Worm (Caenorhabditis elegans) whole organism, early embryonic: ENCODE measurements around the gene kin-24.

Experiments
- B0310.2 ChIP-seq: sonication (generic microtip); optimal IDR thresholded peaks from 2 replicates; lab custom pipeline; 2016; ENCODE audit warnings: mild to moderate bottlenecking, missing genetic modification characterization, missing compliant biosample characterization
- F13C5.2 ChIP-seq: sonication (generic microtip); optimal IDR thresholded peaks from 2 replicates; lab custom pipeline; 2017; ENCODE audit warnings: mild to moderate bottlenecking, missing genetic modification characterization, inconsistent platforms, missing compliant biosample characterization
- aly-1 ChIP-seq: sonication (generic microtip); optimal IDR thresholded peaks from 2 replicates; lab custom pipeline; 2016; ENCODE audit warnings: missing genetic modification characterization, missing compliant biosample characterization
- ama-1 ChIP-seq: fragments of 150-350 bp; optimal IDR thresholded peaks from 2 replicates; lab custom pipeline; 2014
- ceh-13 ChIP-seq: fragments of 200-800 bp; sonication (Bioruptor generic); optimal IDR thresholded peaks from 2 replicates; lab custom pipeline; 2018; ENCODE audit warnings: mild to moderate bottlenecking, missing genetic modification characterization, missing compliant biosample characterization
- ceh-36 ChIP-seq: sonication (generic microtip); optimal IDR thresholded peaks from 2 replicates; lab custom pipeline; 2016; ENCODE audit warnings: missing genetic modification characterization, inconsistent platforms, missing compliant biosample characterization
- ets-7 ChIP-seq: sonication (generic microtip); optimal IDR thresholded peaks from 2 replicates; lab custom pipeline; 2016; ENCODE audit warnings: missing genotype, missing genetic modification characterization, missing compliant biosample characterization
- flt-1 ChIP-seq: fragments of 200-800 bp; sonication (Bioruptor generic); IDR thresholded peaks from 2 replicates; pipeline ENCODE4 v1.3.6; 2022; ENCODE audit warnings: missing genetic modification characterization, missing compliant biosample characterization
- hmbx-1 ChIP-seq: sonication (generic microtip); optimal IDR thresholded peaks from 2 replicates; lab custom pipeline; 2016; ENCODE audit warnings: mild to moderate bottlenecking, missing genetic modification characterization, missing compliant biosample characterization
- hmg-4 ChIP-seq: fragments of 200-800 bp; sonication (Bioruptor generic); optimal IDR thresholded peaks from 2 replicates; lab custom pipeline; 2018; ENCODE audit warnings: mild to moderate bottlenecking, missing genetic modification characterization, missing compliant biosample characterization
- hnd-1 ChIP-seq: sonication (generic microtip); optimal IDR thresholded peaks from 2 replicates; lab custom pipeline; 2016; ENCODE audit warnings: missing genetic modification characterization, missing compliant biosample characterization
- pes-1 ChIP-seq: fragments of 200-800 bp; sonication (Bioruptor generic); IDR thresholded peaks from 2 replicates; pipeline ENCODE4 v1.3.6; 2022; ENCODE audit warnings: missing genetic modification reagents, missing genetic modification characterization, missing compliant biosample characterization
- scrt-1 ChIP-seq: fragments of 200-800 bp; sonication (Bioruptor generic); IDR thresholded peaks from 2 replicates; pipeline ENCODE4 v1.3.6; 2022; ENCODE audit warnings: missing genetic modification characterization, missing compliant biosample characterization
- sea-1 ChIP-seq: fragments of 200-800 bp; sonication (Bioruptor generic); conservative IDR thresholded peaks from 2 replicates; pipeline ENCODE4 v1.3.6; 2022; ENCODE audit warnings: missing genetic modification characterization, missing compliant biosample characterization
- tbx-11 ChIP-seq: fragments of 200-800 bp; sonication (Bioruptor generic); IDR thresholded peaks from 2 replicates; pipeline ENCODE4 v1.3.6; 2022; ENCODE audit warnings: missing genetic modification characterization, missing compliant biosample characterization
- tbx-37 ChIP-seq: fragments of 200-800 bp; sonication (Bioruptor generic); conservative IDR thresholded peaks from 2 replicates; pipeline ENCODE4 v1.3.6; 2022; ENCODE audit warnings: missing genetic modification reagents, missing genetic modification characterization, missing compliant biosample characterization
- tra-4 ChIP-seq: sonication (generic microtip); optimal IDR thresholded peaks from 2 replicates; lab custom pipeline; 2017; ENCODE audit warnings: missing genetic modification characterization, missing compliant biosample characterization

The kin-24 gene

DNA sequence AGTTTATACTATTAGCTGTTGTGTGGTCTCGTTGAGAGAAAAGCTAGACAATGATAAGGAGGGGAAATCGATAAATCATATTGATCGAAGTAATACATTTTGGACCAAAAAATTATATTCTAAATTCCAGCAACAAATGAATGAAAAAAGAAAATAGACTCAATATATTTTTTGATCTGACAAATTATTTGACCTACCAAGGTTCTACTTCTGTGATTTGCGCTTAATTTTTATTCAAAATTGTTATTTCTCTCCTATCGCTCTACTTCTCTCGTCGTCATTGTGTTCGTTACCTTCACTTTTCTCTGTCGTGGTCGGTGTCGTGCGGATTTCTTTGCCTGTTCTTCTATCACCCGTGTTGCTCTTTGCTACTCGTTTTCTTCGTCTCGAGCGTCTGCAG, 18.1 kb upstream of the kin-24 start:
- no peak for TF ChIP-seq ceh-13 (GFP tag; lab: Kevin White, UChicago)
- TF ChIP-seq ama-1 (lab: Kevin White, UChicago), result no peak
- TF ChIP-seq F13C5.2, result no peak
- no peak for TF ChIP-seq ceh-36 (tag; lab: Kevin White, UChicago)

- TF ChIP-seq tbx-37, result no peak
- no peak for TF ChIP-seq sea-1 (GFP tag; lab: Robert Waterston, UW)
These were observed 17.1 kb upstream of the kin-24 start, which contains the start of gene npp-1 for ce11 chrIV:9857952-9858488. Gene npp-1 (plus strand): TSS chrIV:9858488.

ce11 chrIV:9855712-9856111, 14.8 kb upstream of the kin-24 start, which contains the start of gene K07F5.12:
Gene K07F5.12 (plus strand): TSS chrIV:9856012.
- TF ChIP-seq hnd-1 (tag; lab: Kevin White, UChicago), result no peak
- no peak for TF ChIP-seq tbx-37
- TF ChIP-seq tbx-11 (GFP tag; lab: Robert Waterston, UW), result no peak
- no peak for TF ChIP-seq pes-1 (GFP tag; lab: Robert Waterston, UW)
- no peak for TF ChIP-seq B0310.2 (tag; lab: Kevin White, UChicago)
- TF ChIP-seq tra-4, result no peak
- no peak for TF ChIP-seq scrt-1 (GFP tag; lab: Robert Waterston, UW)
- no peak for TF ChIP-seq ceh-36 (tag; lab: Kevin White, UChicago)
- TF ChIP-seq hmg-4 (GFP tag; lab: Kevin White, UChicago), result no peak
- TF ChIP-seq ceh-13 (GFP tag; lab: Kevin White, UChicago), result no peak
- no peak for TF ChIP-seq ets-7 (tag; lab: Kevin White, UChicago)
- TF ChIP-seq hmbx-1 (tag; lab: Kevin White, UChicago), result no peak
- TF ChIP-seq flt-1 (GFP tag; lab: Robert Waterston, UW), result no peak
- TF ChIP-seq aly-1 (tag; lab: Kevin White, UChicago), result no peak

ce11 chrIV:9854952-9855351, 14.1 kb upstream of the kin-24 start:
- TF ChIP-seq ceh-36 (tag; lab: Kevin White, UChicago), result no peak
- TF ChIP-seq ama-1 (lab: Kevin White, UChicago), result no peak
- no peak for TF ChIP-seq hnd-1 (tag; lab: Kevin White, UChicago)
- no peak for TF ChIP-seq ceh-13 (GFP tag; lab: Kevin White, UChicago)
- no peak for TF ChIP-seq hmg-4 (GFP tag; lab: Kevin White, UChicago)

DNA sequence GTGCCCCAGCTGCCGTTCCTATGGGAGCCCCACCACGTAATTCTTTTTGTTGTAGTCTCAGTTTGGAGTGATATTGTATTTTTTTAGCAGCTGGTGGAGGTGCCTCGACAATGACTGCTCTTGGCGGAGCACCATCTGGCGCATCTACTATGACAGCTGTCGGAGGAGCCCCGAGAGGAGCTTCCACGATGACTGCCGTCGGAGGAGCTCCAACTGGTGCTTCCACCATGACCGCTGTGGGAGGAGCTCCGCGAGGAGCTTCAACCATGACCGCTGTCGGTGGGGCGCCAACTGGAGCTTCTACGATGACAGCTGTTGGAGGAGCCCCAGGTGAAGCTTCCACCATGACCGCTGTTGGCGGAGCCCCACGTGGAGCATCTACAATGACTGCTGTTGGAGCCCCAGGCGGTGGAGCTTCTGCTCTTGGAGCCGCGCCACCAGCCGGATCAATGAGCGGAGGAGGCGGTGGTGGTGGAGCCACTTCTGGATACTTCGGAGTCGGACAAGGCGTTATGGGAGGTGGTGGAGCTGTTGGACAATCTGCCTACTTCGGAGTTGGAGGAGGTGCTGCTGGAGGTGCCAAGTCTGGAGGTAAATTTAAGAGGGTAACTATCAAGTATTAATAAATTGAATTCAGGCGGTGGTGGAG, 12.1 kb upstream of the kin-24 start:
- TF ChIP-seq hmbx-1 (tag; lab: Kevin White, UChicago), result no peak
- peak; percentile 50 for TF ChIP-seq aly-1 (tag; lab: Kevin White, UChicago)

DNA sequence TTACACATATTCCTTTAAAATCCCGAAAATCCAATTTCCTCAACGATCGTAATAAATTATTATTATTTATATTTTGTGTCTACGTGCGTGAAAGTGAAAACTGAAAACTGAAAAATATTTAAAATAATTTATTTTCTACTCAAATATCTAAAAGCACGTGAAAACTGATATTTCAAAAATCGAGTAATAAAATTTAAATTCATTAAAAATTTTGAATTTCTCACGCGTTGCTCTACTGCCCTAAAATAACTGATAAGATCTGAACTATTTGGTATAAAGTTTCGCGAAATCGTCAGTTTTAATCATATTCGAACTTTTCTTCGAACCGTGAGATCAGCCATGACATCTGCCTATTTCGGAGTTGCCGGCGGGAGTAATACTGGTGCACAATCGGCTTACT, 11.4 kb upstream of the kin-24 start, which contains the start of gene ssq-1:
Gene ssq-1 (plus strand): TSS at position 301 of the 400 bp plus-strand sequence.
- TF ChIP-seq tbx-37 (no peak), scrt-1 (GFP tag; lab: Robert Waterston, UW) (no peak), hmbx-1 (tag; lab: Kevin White, UChicago) (no peak), pes-1 (GFP tag; lab: Robert Waterston, UW) (no peak), hmg-4 (GFP tag; lab: Kevin White, UChicago) (no peak), F13C5.2 (no peak), sea-1 (GFP tag; lab: Robert Waterston, UW) (no peak), ets-7 (tag; lab: Kevin White, UChicago) (no peak), flt-1 (GFP tag; lab: Robert Waterston, UW) (no peak), ceh-36 (tag; lab: Kevin White, UChicago) (no peak), tbx-11 (GFP tag; lab: Robert Waterston, UW) (no peak), ceh-13 (GFP tag; lab: Kevin White, UChicago) (no peak), hnd-1 (tag; lab: Kevin White, UChicago) (no peak), tra-4 (no peak), ama-1 (lab: Kevin White, UChicago) (no peak), B0310.2 (tag; lab: Kevin White, UChicago) (no peak), aly-1 (tag; lab: Kevin White, UChicago) (no peak)

DNA sequence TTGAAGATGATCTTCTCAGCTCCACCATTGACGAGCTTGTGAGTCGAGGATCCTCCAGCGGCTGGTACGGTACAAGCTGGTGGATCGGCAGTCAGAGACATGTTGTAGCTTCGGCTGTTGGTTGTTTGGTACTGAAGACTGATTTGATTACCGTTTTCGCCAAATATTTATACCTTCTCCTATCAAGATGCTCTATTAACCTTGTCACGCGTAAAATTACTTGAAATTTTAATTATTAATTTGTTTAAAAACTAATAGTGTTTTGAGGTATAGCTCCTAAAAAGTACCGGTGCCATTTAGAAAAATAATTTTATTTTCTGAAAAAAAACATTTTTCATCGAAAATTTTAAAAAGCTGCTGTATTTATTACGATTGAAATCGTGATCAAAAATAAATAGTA, 10.0 kb upstream of the kin-24 start, which contains the start of gene ssp-10:
Gene ssp-10 (minus strand): TSS at position 101 of the 400 bp plus-strand sequence.
- TF ChIP-seq aly-1 (tag; lab: Kevin White, UChicago), result no peak
- TF ChIP-seq F13C5.2, result no peak
- TF ChIP-seq tbx-11 (GFP tag; lab: Robert Waterston, UW), result no peak
- TF ChIP-seq B0310.2 (tag; lab: Kevin White, UChicago), result no peak
- TF ChIP-seq hnd-1 (tag; lab: Kevin White, UChicago), result no peak
- TF ChIP-seq tra-4, result no peak
- no peak for TF ChIP-seq tbx-37
- TF ChIP-seq sea-1 (GFP tag; lab: Robert Waterston, UW), result no peak
- no peak for TF ChIP-seq hmbx-1 (tag; lab: Kevin White, UChicago)
- no peak for TF ChIP-seq hmg-4 (GFP tag; lab: Kevin White, UChicago)
- no peak for TF ChIP-seq flt-1 (GFP tag; lab: Robert Waterston, UW)

- TF ChIP-seq tbx-37 (no peak), scrt-1 (GFP tag; lab: Robert Waterston, UW) (no peak), ceh-13 (GFP tag; lab: Kevin White, UChicago) (no peak), tbx-11 (GFP tag; lab: Robert Waterston, UW) (no peak)
These were observed 8.7 kb upstream of the kin-24 start, which contains the start of gene K07F5.8 for ce11 chrIV:9849624-9850023. Gene K07F5.8 (minus strand): TSS chrIV:9849724.
